Worm (Caenorhabditis elegans): ENCODE measurements around the gene exp-1.

ce11 chrII:6109989-6110388, 50.9 kb downstream of the exp-1 start:
- TF ChIP-seq skn-1 (tag; optimal IDR thresholded peaks at IDR 0.05) (no peak), unc-130 (GFP tag; optimal IDR thresholded peaks at IDR 0.05) (no peak), lsy-2 (tag; optimal IDR thresholded peaks at IDR 0.05) (no peak), nhr-25 (tag; optimal IDR thresholded peaks at IDR 0.05; ENCODE audit: borderline replicate concordance, insufficient read depth) (no peak), R02D3.7 (tag; optimal IDR thresholded peaks at IDR 0.05) (no peak), mxl-2 (GFP tag; conservative IDR thresholded peaks at IDR 0.05) (no peak), aly-2 (tag; optimal IDR thresholded peaks at IDR 0.05) (no peak)

All from whole organism, L4 larva.